Fruit fly (Drosophila melanogaster) Kc167 (cell line): ENCODE results near the gene CG31019.

Experiments
- Myc ChIP-seq: fragments of >200 bp; optimal IDR thresholded peaks from 2 replicates; lab custom pipeline; 2017; ENCODE audit warnings: missing external identifiers
- Sin3A ChIP-seq: fragments of >200 bp; optimal IDR thresholded peaks from 2 replicates; lab custom pipeline; 2018; ENCODE audit warnings: missing external identifiers
- h ChIP-seq: fragments of >200 bp; optimal IDR thresholded peaks from 3 replicates; lab custom pipeline; 2018; ENCODE audit warnings: missing external identifiers
- insv ChIP-seq: fragments of >200 bp; optimal IDR thresholded peaks from 3 replicates; lab custom pipeline; 2018; ENCODE audit warnings: missing external identifiers
- psq ChIP-seq: fragments of >200 bp; optimal IDR thresholded peaks from 2 replicates; lab custom pipeline; 2017; ENCODE audit warnings: missing external identifiers
- ttk ChIP-seq: sonication (Bioruptor generic); optimal IDR thresholded peaks from 2 replicates; lab custom pipeline; 2017; ENCODE audit warnings: missing external identifiers

Gene CG31019

DNA sequence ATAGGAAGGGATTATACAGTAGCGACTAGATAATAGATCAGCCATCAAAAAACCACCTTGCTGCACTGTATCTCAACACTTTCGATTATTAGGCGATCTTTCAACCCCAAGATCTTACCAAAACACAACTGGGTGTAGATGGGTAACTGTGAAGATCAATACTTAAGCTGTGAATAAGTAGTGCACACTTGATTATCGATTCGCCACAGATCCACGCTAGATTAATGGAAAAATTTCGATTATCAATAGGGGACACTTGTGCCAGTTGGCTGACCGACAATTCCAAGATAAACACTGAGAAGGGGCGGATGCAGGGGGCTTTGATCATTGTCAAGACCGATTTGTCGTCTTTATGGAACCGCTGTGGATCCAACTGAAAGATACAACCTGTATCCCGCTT, 17.7 kb upstream of the CG31019 start, which contains the start of gene CG9702:
Gene CG9702 (plus strand): TSS at position 301 of the 400 bp plus-strand sequence.
- TF ChIP-seq psq (lab: Kevin White, UChicago) (no peak), Myc (no peak), Sin3A (lab: Kevin White, UChicago) (no peak), h (lab: Kevin White, UChicago) (no peak), insv (lab: Kevin White, UChicago) (no peak), ttk (no peak)

DNA sequence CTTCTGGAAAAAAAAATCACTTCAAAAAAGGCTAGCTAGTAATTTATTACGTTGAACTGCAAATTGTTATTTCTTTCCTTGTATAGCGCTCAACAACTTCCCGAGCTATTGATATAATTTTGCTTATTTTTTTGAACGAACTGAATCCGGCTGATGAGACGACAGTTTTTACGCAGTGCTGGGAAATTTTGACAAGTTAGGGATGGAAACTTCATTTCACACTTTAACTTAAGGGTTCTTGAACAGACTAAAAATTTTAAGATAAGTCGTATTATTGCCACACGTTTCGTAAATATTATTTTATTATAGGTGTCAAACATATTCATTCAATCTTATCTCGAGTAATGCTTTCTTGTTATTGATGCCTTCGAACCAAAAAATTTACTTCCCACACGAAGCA, 13.3 kb upstream of the CG31019 start, which contains the start of gene Rpt6R:
Gene Rpt6R (minus strand): TSS at position 156 of the 400 bp plus-strand sequence.
- no peak for TF ChIP-seq ttk
- no peak for TF ChIP-seq Myc
- TF ChIP-seq insv (lab: Kevin White, UChicago) = no peak
- TF ChIP-seq h (lab: Kevin White, UChicago) = no peak
- no peak for TF ChIP-seq psq (lab: Kevin White, UChicago)
- no peak for TF ChIP-seq Sin3A (lab: Kevin White, UChicago)

DNA sequence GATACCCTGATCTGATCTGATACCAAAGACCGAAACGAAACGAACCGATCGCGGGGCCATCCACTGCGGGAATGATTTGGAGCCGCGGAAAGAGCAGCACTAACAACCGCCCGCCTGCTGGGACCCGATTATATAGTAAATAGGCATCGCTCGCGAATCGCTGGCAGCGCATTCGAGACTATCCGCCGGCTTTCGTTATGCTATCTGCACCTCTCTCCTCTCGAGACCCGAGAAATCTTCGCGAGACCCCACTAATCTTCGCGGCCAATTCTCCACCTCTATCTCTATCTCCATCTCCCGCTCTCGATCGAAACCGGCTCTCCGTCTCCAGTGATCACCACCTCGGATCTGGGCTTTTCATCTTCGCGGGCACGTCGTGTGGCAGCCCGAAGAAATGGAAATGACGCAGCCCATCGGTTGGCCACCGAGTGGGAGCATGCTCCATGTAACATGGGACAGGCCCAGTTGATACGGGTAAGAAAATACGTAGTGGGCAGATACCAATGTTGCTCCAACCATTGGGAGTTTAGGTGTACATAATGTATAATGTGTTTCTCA, 9.5 kb upstream of the CG31019 start, which contains the start of gene CG9717:
Gene CG9717 (minus strand): TSS at position 107 of the 558 bp plus-strand sequence.
- TF ChIP-seq h (lab: Kevin White, UChicago) = no peak
- no peak for TF ChIP-seq ttk
- no peak for TF ChIP-seq Myc
- no peak for TF ChIP-seq psq (lab: Kevin White, UChicago)
- TF ChIP-seq Sin3A (lab: Kevin White, UChicago) = no peak
- no peak for TF ChIP-seq insv (lab: Kevin White, UChicago)

DNA sequence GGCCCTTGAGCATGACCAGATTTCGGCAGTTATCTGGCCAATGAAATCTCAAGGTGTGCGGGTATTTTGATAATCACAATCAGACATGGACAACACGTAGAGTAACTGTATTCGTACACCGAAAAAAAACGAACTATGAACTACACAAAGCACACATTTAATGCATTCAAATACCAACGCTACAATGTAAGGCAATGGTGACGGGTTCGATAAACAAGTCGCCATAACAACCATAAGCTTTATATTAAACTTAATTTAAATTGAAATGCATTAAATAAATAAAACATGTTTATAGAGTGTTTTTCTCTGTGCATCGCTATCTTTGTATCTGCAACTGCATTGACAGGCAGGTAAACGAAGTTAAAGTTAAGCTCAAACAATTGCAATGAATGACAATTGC, 6.6 kb upstream of the CG31019 start:
- TF ChIP-seq ttk = no peak
- TF ChIP-seq insv (lab: Kevin White, UChicago) = no peak
- TF ChIP-seq psq (lab: Kevin White, UChicago) = no peak
- TF ChIP-seq Myc = no peak
- no peak for TF ChIP-seq Sin3A (lab: Kevin White, UChicago)
- no peak for TF ChIP-seq h (lab: Kevin White, UChicago)

DNA sequence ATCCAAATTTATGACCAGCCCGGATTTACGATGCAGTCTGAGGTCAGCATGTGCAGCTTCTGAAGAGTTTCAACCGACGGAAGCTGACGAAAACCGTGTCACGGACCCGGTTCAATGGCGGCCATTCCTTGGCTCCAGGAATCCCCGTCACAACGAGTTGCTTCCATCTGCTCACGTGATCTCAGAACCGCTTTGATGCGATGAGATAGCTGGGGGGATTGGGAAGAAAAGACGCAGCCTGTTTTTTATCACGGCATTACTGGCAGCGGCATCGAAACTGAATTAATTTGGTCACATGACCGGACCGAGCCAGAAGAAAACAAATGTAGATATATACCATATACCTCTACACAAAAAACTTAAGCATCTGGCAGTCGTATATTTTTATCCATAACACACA, 6.0 kb upstream of the CG31019 start:
- TF ChIP-seq Sin3A (lab: Kevin White, UChicago) (no peak), Myc (no peak), ttk (no peak), psq (lab: Kevin White, UChicago) (no peak), insv (lab: Kevin White, UChicago) (no peak), h (lab: Kevin White, UChicago) (no peak)

DNA sequence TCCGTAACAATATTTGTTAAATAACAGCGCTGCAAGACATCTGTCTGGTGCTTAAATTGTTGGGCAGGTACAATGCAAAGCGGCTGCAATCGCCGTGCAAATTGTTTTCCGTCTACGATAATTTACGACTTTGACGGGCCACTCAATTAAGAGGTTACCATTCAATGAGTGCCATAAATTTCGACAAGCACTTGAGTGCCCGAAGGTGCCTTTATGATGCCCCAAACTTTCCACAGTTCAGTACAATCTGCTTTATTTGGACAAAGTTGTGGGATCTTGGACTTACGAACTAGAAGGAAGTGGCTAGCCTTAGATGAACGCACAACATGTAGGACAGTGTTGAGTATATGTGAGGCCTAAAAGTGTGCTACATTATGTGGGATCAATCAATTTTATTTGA, 4.1 kb upstream of the CG31019 start:
- TF ChIP-seq Sin3A (lab: Kevin White, UChicago) (no peak), Myc (no peak), psq (lab: Kevin White, UChicago) (no peak), insv (lab: Kevin White, UChicago) (no peak), ttk (no peak), h (lab: Kevin White, UChicago) (no peak)

DNA sequence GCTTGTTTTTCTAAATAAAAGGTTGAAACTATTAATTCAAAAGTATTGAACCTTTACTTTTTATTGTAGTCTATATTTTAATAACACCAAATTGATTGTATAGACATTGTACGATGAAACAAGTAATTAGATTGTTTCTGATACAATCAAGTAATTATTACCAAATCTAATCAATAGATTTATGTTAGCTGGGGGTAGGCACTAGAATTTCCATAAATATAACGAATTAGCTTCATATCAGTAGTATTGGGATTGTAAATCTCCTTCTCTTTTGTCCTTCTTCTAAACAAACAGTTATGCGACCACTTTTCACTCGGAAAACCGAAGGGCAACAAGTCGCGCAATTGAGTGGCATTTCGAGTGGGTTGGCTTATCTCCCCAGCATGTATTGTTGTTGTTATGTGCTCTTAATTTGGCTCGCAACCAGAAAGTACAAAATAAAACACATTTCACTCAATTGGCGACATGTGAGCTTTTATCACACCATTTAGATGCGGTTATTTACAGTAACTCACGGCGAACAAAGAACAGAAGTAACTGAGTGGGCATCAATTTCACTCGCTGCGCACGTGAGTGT, 2.7 kb downstream of the CG31019 start:
- no peak for TF ChIP-seq Myc
- no peak for TF ChIP-seq psq (lab: Kevin White, UChicago)
- no peak for TF ChIP-seq insv (lab: Kevin White, UChicago)
- TF ChIP-seq ttk = no peak
- no peak for TF ChIP-seq Sin3A (lab: Kevin White, UChicago)
- no peak for TF ChIP-seq h (lab: Kevin White, UChicago)

DNA sequence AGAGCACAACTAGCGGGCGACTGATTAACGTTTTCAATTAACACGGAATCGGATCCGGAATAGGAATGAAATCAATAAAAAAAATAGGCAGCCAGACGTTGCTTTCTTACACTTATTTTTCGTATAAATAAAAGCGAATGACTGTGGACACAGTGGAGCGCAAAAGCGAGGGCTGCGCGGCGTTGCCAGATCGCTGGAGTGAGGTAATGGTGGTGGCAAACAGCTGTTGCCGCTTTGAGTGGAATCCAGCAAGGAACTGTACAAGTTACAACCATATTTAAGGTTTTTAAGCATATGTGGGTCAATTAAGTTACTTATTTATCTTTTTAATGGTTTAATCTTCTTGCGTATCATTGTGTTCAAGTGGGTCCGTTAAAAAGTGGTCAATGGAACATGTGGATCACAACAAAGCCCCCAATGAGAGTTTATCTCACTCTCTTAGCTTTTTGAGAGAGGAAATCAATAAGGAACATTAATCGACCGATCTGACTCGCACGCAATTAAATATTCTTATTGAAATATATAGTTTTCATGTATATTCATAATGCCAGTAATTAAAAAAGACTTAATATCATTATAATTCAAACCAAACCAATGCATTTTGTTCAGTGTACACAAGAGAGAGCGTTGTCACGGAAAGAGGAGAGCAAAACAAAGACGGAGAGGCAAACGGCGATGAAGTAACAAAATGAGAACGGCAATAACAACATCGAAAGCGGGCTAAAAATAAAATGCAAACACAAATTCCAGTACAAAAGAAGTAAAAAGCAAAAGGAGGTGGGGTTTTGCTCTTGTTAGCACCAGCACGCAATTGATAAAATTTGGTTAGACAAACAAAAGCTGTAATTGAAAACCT, 3.6 kb downstream of the CG31019 start:
- peak; percentile 67 for TF ChIP-seq psq (lab: Kevin White, UChicago)
- TF ChIP-seq ttk = no peak

DNA sequence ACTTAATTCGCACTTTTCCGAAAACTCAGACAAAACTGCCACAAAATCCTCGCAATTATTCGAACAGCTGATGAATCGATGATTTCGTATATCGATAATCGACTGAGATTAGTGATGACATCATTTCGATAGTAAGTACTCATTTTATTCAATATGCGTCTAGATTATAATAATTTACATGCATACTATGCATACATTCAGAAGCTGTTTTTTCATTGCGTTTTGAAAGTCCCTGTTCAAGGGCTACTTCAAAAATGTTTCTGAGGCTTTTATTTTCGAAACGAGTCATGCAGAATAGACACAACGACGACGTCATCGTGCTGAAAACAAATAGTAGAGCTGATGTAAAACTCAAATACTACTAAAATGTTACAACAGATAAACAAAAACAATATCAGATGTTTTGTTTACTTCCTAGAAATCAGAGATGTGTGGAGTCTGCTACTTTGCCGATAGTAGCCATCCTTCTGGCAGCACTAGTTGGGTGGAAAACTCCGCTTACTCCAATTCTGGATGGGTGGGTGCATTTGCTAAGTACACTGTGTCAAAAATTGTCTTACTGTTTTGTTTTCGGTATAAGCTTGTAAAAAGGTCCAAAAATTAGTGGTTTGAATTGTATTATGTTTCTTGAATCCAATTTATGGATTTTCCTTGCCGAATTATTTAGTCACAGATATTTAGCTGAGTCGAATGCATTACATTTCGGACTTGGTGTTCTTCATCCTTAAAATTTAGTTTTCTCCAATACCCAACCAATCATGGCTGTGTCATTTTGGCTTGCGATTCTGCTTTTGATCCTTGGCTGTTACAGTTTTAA, 4.8 kb downstream of the CG31019 start, which contains the start of the genes CG2246 and CG31021:
Gene CG2246 (minus strand): TSS at position 50 of the 817 bp plus-strand sequence.
Gene CG31021 (plus strand): TSS at position 767 of the 817 bp plus-strand sequence.
- no peak for TF ChIP-seq Myc
- TF ChIP-seq Sin3A (lab: Kevin White, UChicago) = no peak
- no peak for TF ChIP-seq h (lab: Kevin White, UChicago)
- TF ChIP-seq psq (lab: Kevin White, UChicago) = no peak
- TF ChIP-seq insv (lab: Kevin White, UChicago) = no peak
- TF ChIP-seq ttk = no peak

DNA sequence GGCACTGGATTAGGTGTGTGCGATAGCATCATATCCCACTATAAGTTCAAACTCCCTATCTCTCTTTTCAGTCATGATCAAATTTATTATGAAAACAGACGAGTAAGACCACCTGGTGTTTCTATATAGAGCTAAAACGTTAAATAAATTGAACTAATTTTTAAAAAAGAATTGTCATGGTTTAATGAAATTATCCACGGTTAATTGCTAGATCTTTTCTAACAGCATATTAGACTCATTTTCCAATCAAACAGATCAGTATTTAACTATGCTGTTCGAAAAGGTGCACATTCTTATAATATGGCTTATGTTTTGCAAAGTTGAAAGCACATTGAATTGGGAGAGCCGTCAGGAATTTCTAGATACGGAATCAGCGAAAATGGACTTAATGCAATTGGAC, 7.1 kb downstream of the CG31019 start, which contains the start of gene PH4alphaNE3:
Gene PH4alphaNE3 (plus strand): TSS at position 301 of the 400 bp plus-strand sequence.
- TF ChIP-seq h (lab: Kevin White, UChicago) (no peak), insv (lab: Kevin White, UChicago) (no peak), psq (lab: Kevin White, UChicago) (no peak), ttk (no peak)

DNA sequence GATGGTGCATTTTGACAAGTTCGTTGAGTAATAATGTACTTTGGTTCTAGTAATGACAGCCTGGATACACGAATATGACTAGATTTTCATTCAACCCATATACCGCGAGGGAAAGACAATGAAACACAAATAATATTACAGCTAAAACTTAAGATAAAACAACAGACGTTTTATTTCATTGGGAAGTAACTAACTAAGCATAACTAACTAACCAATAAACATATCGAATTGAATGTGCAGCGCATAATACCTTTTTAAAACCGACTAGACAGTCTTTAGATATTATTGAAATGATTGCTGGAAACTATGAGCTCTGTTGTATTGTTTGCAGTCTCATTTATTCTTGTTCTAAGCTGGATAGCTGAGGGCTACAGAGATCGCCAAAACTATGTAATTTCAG, 9.1 kb downstream of the CG31019 start, which contains the start of gene CG31016:
Gene CG31016 (plus strand): TSS at position 301 of the 400 bp plus-strand sequence.
- TF ChIP-seq Sin3A (lab: Kevin White, UChicago) = no peak
- TF ChIP-seq Myc = no peak
- TF ChIP-seq ttk = no peak
- TF ChIP-seq psq (lab: Kevin White, UChicago) = no peak
- no peak for TF ChIP-seq insv (lab: Kevin White, UChicago)
- no peak for TF ChIP-seq h (lab: Kevin White, UChicago)
